Worm (Caenorhabditis elegans): ENCODE measurements around the gene paqr-1.
A peak's percentile ranks its signal among the peaks of the same experiment; 100 is the strongest.

The paqr-1 gene

ce11 chrIV:6565605-6566004, 10.4 kb upstream of the paqr-1 start:
- TF ChIP-seq elt-3 (tag; optimal IDR thresholded peaks at IDR 0.05) (no peak), Y55F3AM.14 (GFP tag; optimal IDR thresholded peaks at IDR 0.05) (no peak), lin-13 (GFP tag; optimal IDR thresholded peaks at IDR 0.05) (no peak), nhr-11 (tag; optimal IDR thresholded peaks at IDR 0.05) (no peak), zag-1 (tag; optimal IDR thresholded peaks at IDR 0.05) (no peak), crh-2 (tag; optimal IDR thresholded peaks at IDR 0.05) (no peak), sma-9 (GFP tag; optimal IDR thresholded peaks at IDR 0.05) (no peak), sma-9 (tag; optimal IDR thresholded peaks at IDR 0.05) (no peak), dmd-4 (tag; optimal IDR thresholded peaks at IDR 0.05) (no peak), R02D3.7 (tag; optimal IDR thresholded peaks at IDR 0.05) (no peak), nhr-21 (tag; optimal IDR thresholded peaks at IDR 0.05) (no peak), nhr-23 (tag; optimal IDR thresholded peaks at IDR 0.05) (no peak), peb-1 (tag; optimal IDR thresholded peaks at IDR 0.05) (no peak)

- no peak for TF ChIP-seq ceh-16 (tag; optimal IDR thresholded peaks at IDR 0.05)
- TF ChIP-seq lsy-2 (tag; optimal IDR thresholded peaks at IDR 0.05): no peak
Measured at ce11 chrIV:6562039-6562438, 6.8 kb upstream of the paqr-1 start.

ce11 chrIV:6560434-6560833, 5.2 kb upstream of the paqr-1 start, which contains the start of gene best-9:
TSS of gene best-9 (plus strand) at chrIV:6560734.
- TF ChIP-seq lsy-2 (tag; optimal IDR thresholded peaks at IDR 0.05): no peak
- no peak for TF ChIP-seq sem-4 (tag; optimal IDR thresholded peaks at IDR 0.05)
- TF ChIP-seq C34F6.9 (tag; optimal IDR thresholded peaks at IDR 0.05): no peak
- TF ChIP-seq ama-1 (optimal IDR thresholded peaks at IDR 0.05): no peak
- no peak for TF ChIP-seq nhr-10 (tag; optimal IDR thresholded peaks at IDR 0.05)
- TF ChIP-seq sma-9 (GFP tag; optimal IDR thresholded peaks at IDR 0.05): no peak
- TF ChIP-seq sma-9 (tag; optimal IDR thresholded peaks at IDR 0.05): no peak
- TF ChIP-seq egl-27 (tag; optimal IDR thresholded peaks at IDR 0.05): no peak
- TF ChIP-seq nhr-237 (tag; optimal IDR thresholded peaks at IDR 0.05): no peak

ce11 chrIV:6556624-6557368, 1.6 kb upstream of the paqr-1 start, which contains the start of gene try-3:
TSS of gene try-3 (plus strand) at chrIV:6557155.
- TF ChIP-seq unc-62 (GFP tag; optimal IDR thresholded peaks at IDR 0.05): no peak
- TF ChIP-seq ztf-11 (tag; optimal IDR thresholded peaks at IDR 0.05): no peak
- no peak for TF ChIP-seq snpc-4 (tag; optimal IDR thresholded peaks at IDR 0.05)
- TF ChIP-seq nhr-12 (tag; optimal IDR thresholded peaks at IDR 0.05): no peak
- TF ChIP-seq nhr-129 (tag; optimal IDR thresholded peaks at IDR 0.05): peak; percentile 73
- TF ChIP-seq Y55F3AM.14 (GFP tag; optimal IDR thresholded peaks at IDR 0.05): peak; percentile 24
- peak; percentile 34 for TF ChIP-seq ztf-4 (tag; optimal IDR thresholded peaks at IDR 0.05)
- TF ChIP-seq aly-2 (tag; optimal IDR thresholded peaks at IDR 0.05): no peak
- TF ChIP-seq crh-2 (tag; optimal IDR thresholded peaks at IDR 0.05): peak; percentile 78
- no peak for TF ChIP-seq nhr-23 (tag; optimal IDR thresholded peaks at IDR 0.05)
- peak; percentile 56 for TF ChIP-seq gmeb-1 (tag; optimal IDR thresholded peaks at IDR 0.05)
- peak; percentile 33 for TF ChIP-seq fos-1 (tag; optimal IDR thresholded peaks at IDR 0.05)
- TF ChIP-seq mbf-1 (tag; optimal IDR thresholded peaks at IDR 0.05): no peak
- TF ChIP-seq sma-9 (GFP tag; optimal IDR thresholded peaks at IDR 0.05): peak; percentile 70
- TF ChIP-seq sma-9 (tag; optimal IDR thresholded peaks at IDR 0.05): no peak
- no peak for TF ChIP-seq nhr-237 (tag; optimal IDR thresholded peaks at IDR 0.05)
- no peak for TF ChIP-seq skn-1 (tag; optimal IDR thresholded peaks at IDR 0.05)
- TF ChIP-seq lin-11 (tag; optimal IDR thresholded peaks at IDR 0.05): peak; percentile 56
- no peak for TF ChIP-seq elt-3 (tag; optimal IDR thresholded peaks at IDR 0.05)
- peak; percentile 26 for TF ChIP-seq zag-1 (tag; optimal IDR thresholded peaks at IDR 0.05)
- TF ChIP-seq F13H6.1 (tag; optimal IDR thresholded peaks at IDR 0.05): peak; percentile 61
- no peak for TF ChIP-seq unc-39 (tag; optimal IDR thresholded peaks at IDR 0.05)
- no peak for TF ChIP-seq peb-1 (tag; optimal IDR thresholded peaks at IDR 0.05)
- no peak for TF ChIP-seq ama-1 (optimal IDR thresholded peaks at IDR 0.05)
- TF ChIP-seq ceh-82 (tag; optimal IDR thresholded peaks at IDR 0.05): no peak
- no peak for TF ChIP-seq nhr-10 (tag; optimal IDR thresholded peaks at IDR 0.05)
- TF ChIP-seq lsy-2 (tag; optimal IDR thresholded peaks at IDR 0.05): peak; percentile 44 to 70
- peak; percentile 19 for TF ChIP-seq nhr-25 (tag; optimal IDR thresholded peaks at IDR 0.05)
- peak; percentile 12 for TF ChIP-seq blmp-1 (tag; optimal IDR thresholded peaks at IDR 0.05; ENCODE audit: insufficient read depth)
- TF ChIP-seq mdl-1 (tag; optimal IDR thresholded peaks at IDR 0.05): peak in 1 of 2 experiments; percentile 60
- TF ChIP-seq ztf-1 (GFP tag; conservative IDR thresholded peaks at IDR 0.05): no peak
- TF ChIP-seq mab-5 (tag; optimal IDR thresholded peaks at IDR 0.05): no peak
- no peak for TF ChIP-seq R02D3.7 (tag; optimal IDR thresholded peaks at IDR 0.05)
- TF ChIP-seq sma-3 (GFP tag; optimal IDR thresholded peaks at IDR 0.05): peak; percentile 64
- TF ChIP-seq C34F6.9 (tag; optimal IDR thresholded peaks at IDR 0.05): peak; percentile 77
- TF ChIP-seq dmd-4 (tag; optimal IDR thresholded peaks at IDR 0.05): no peak
- no peak for TF ChIP-seq lin-39 (tag; optimal IDR thresholded peaks at IDR 0.05)
- no peak for TF ChIP-seq nhr-6 (tag; optimal IDR thresholded peaks at IDR 0.05)
- TF ChIP-seq lin-13 (GFP tag; optimal IDR thresholded peaks at IDR 0.05): peak; percentile 72
- TF ChIP-seq nhr-21 (tag; optimal IDR thresholded peaks at IDR 0.05): peak; percentile 15
- no peak for TF ChIP-seq sem-4 (tag; optimal IDR thresholded peaks at IDR 0.05)
- TF ChIP-seq nhr-77 (tag; optimal IDR thresholded peaks at IDR 0.05): no peak

Measured in whole organism, L2 larva.